Fruit fly (Drosophila melanogaster): Measurements from ENCODE around the gene CG8478.
A peak's percentile ranks its signal among the peaks of the same experiment; 100 is the strongest.

Gene CG8478

dm6 chr3R:9777941-9778360 lies 14.5 kb downstream of the CG8478 start, which contains the start of gene RpS29 (continued):
- no peak; the same call in 1 of the 2 replicates for TF ChIP-seq seq (GFP tag; IDR thresholded peaks at IDR 0.05)
- peak; percentile 86 for TF ChIP-seq CG18599 (GFP tag; optimal IDR thresholded peaks at IDR 0.05)
- TF ChIP-seq Bteb2 (GFP tag; optimal IDR thresholded peaks at IDR 0.05): peak; percentile 76
- peak; percentile 71; the same call in 1 of the 2 replicates for TF ChIP-seq lmd (GFP tag; IDR thresholded peaks at IDR 0.05)
- TF ChIP-seq CG7556 (GFP tag; optimal IDR thresholded peaks at IDR 0.05): peak; percentile 45
- TF ChIP-seq Doc2 (GFP tag; IDR thresholded peaks at IDR 0.05): no peak
- peak; percentile 81 for TF ChIP-seq pum (GFP tag; optimal IDR thresholded peaks at IDR 0.05)
- peak; percentile 91 for TF ChIP-seq lilli (GFP tag; optimal IDR thresholded peaks at IDR 0.05)
- peak; percentile 87 for TF ChIP-seq Sin3A (optimal IDR thresholded peaks at IDR 0.05)
- no peak for TF ChIP-seq dati (GFP tag; IDR thresholded peaks at IDR 0.05)
- 0 out of 3 replicates have a peak, but pooled peaks have one; percentile 32 for TF ChIP-seq croc (GFP tag; conservative IDR thresholded peaks at IDR 0.05)
- peak; percentile 81 for TF ChIP-seq mld (GFP tag; IDR thresholded peaks at IDR 0.05; ENCODE audit: partially characterized antibody)
- TF ChIP-seq CG7357 (GFP tag; IDR thresholded peaks at IDR 0.05): no peak
- TF ChIP-seq eyg (GFP tag; optimal IDR thresholded peaks at IDR 0.05): peak; percentile 70
- TF ChIP-seq sug (tag; optimal IDR thresholded peaks at IDR 0.05): peak; percentile 89
- TF ChIP-seq Ada2b (GFP tag; IDR thresholded peaks at IDR 0.05): peak; percentile 76
- TF ChIP-seq run (tag; optimal IDR thresholded peaks at IDR 0.05): peak; percentile 49
- no peak for TF ChIP-seq Dfd (GFP tag; optimal IDR thresholded peaks at IDR 0.05)
- peak; percentile 93 for TF ChIP-seq ci (GFP tag; IDR thresholded peaks at IDR 0.05)
- TF ChIP-seq peb (GFP tag; IDR thresholded peaks at IDR 0.05): 0 out of 2 replicates have a peak, but pooled peaks have one; percentile 17
- TF ChIP-seq PHDP (tag; optimal IDR thresholded peaks at IDR 0.05): peak; percentile 67
- peak; percentile 75 for TF ChIP-seq CG18011 (GFP tag; optimal IDR thresholded peaks at IDR 0.05)
- TF ChIP-seq CG2120 (GFP tag; optimal IDR thresholded peaks at IDR 0.05): peak; percentile 90
- peak; percentile 82 for TF ChIP-seq CG10654 (GFP tag; optimal IDR thresholded peaks at IDR 0.05)
- peak; percentile 80 for TF ChIP-seq dysf (GFP tag; IDR thresholded peaks at IDR 0.05)
- TF ChIP-seq Lim3 (GFP tag; IDR thresholded peaks at IDR 0.05): peak; percentile 46; the same call in 1 of the 2 replicates
- peak; percentile 67 for TF ChIP-seq CG11504 (tag; optimal IDR thresholded peaks at IDR 0.05)
- peak; percentile 59 for TF ChIP-seq Nf-YA (GFP tag; IDR thresholded peaks at IDR 0.05)
- TF ChIP-seq CG12155 (GFP tag; optimal IDR thresholded peaks at IDR 0.05): peak; percentile 97
- peak; percentile 32 for TF ChIP-seq CG1529 (GFP tag; optimal IDR thresholded peaks at IDR 0.05)
- TF ChIP-seq Elba2 (GFP tag; optimal IDR thresholded peaks at IDR 0.05): no peak
- TF ChIP-seq CG5180 (GFP tag; optimal IDR thresholded peaks at IDR 0.05): peak; percentile 24
- no peak for TF ChIP-seq CG4707 (GFP tag; optimal IDR thresholded peaks at IDR 0.05)
- TF ChIP-seq kah (GFP tag; optimal IDR thresholded peaks at IDR 0.05): peak; percentile 45
- TF ChIP-seq Myb (GFP tag; optimal IDR thresholded peaks at IDR 0.05): peak; percentile 94
- no peak for TF ChIP-seq D (optimal IDR thresholded peaks at IDR 0.05)
- peak; percentile 60 for TF ChIP-seq D (GFP tag; optimal IDR thresholded peaks at IDR 0.05)
- TF ChIP-seq CG16813 (GFP tag; IDR thresholded peaks at IDR 0.05; ENCODE audit: partially characterized antibody): peak; percentile 93
- peak; percentile 52 for TF ChIP-seq da (GFP tag; optimal IDR thresholded peaks at IDR 0.05)
- peak; percentile 49 for TF ChIP-seq CG15011 (GFP tag; optimal IDR thresholded peaks at IDR 0.05)
- peak; percentile 68 for TF ChIP-seq Nf-YC (tag; optimal IDR thresholded peaks at IDR 0.05)
- TF ChIP-seq Nf-YB (GFP tag; optimal IDR thresholded peaks at IDR 0.05): peak; percentile 49
- peak; percentile 66 for TF ChIP-seq CG5245 (GFP tag; optimal IDR thresholded peaks at IDR 0.05)
- TF ChIP-seq cas (GFP tag; IDR thresholded peaks at IDR 0.05): peak; percentile 68; the same call in 1 of the 2 replicates
- peak; percentile 100 for TF ChIP-seq E2f2 (GFP tag; IDR thresholded peaks at IDR 0.05)
- peak; percentile 87 for TF ChIP-seq HLH54F (GFP tag; optimal IDR thresholded peaks at IDR 0.05)
- TF ChIP-seq CG17186 (GFP tag; optimal IDR thresholded peaks at IDR 0.05): peak; percentile 90
- peak; percentile 76 for TF ChIP-seq Max (GFP tag; optimal IDR thresholded peaks at IDR 0.05)
- no peak for TF ChIP-seq dan (GFP tag; IDR thresholded peaks at IDR 0.05)
- TF ChIP-seq CG10366 (GFP tag; IDR thresholded peaks at IDR 0.05): peak; percentile 86
- peak; percentile 39 for TF ChIP-seq exex (tag; optimal IDR thresholded peaks at IDR 0.05)
- no peak for TF ChIP-seq Hr78 (GFP tag; optimal IDR thresholded peaks at IDR 0.05)

All from whole organism, embryonic.